Worm (Caenorhabditis elegans): ENCODE results near the gene ufd-3.

The ufd-3 gene

ce11 chrII:9940430-9940829 lies at the start of gene ufd-3 (continued):
- TF ChIP-seq tbx-2 (tag; optimal IDR thresholded peaks at IDR 0.05) (peak; percentile 89), unc-3 (GFP tag; conservative IDR thresholded peaks at IDR 0.05) (0 out of 2 replicates have a peak, but pooled peaks have one; percentile 35), unc-3 (tag; optimal IDR thresholded peaks at IDR 0.05) (no peak)

ce11 chrII:9891031-9891689 lies 49.4 kb upstream of the ufd-3 start, which contains the start of gene vgln-1:
Gene vgln-1, minus strand, starts transcription at chrII:9891081.
- TF ChIP-seq ceh-34 (tag; optimal IDR thresholded peaks at IDR 0.05) (no peak), unc-55 (GFP tag; optimal IDR thresholded peaks at IDR 0.05) (no peak), pax-1 (tag; optimal IDR thresholded peaks at IDR 0.05) (no peak), madf-2 (tag; optimal IDR thresholded peaks at IDR 0.05) (no peak), pha-2 (tag; optimal IDR thresholded peaks at IDR 0.05) (no peak), pat-9 (tag; optimal IDR thresholded peaks at IDR 0.05) (no peak), syd-9 (tag; optimal IDR thresholded peaks at IDR 0.05) (no peak), ttx-3 (tag; optimal IDR thresholded peaks at IDR 0.05) (no peak), ceh-24 (tag; optimal IDR thresholded peaks at IDR 0.05) (no peak), unc-3 (GFP tag; conservative IDR thresholded peaks at IDR 0.05) (no peak), unc-3 (tag; optimal IDR thresholded peaks at IDR 0.05) (no peak), F13H6.1 (tag; optimal IDR thresholded peaks at IDR 0.05) (no peak), pag-3 (tag; optimal IDR thresholded peaks at IDR 0.05; ENCODE audit: borderline replicate concordance) (no peak), fax-1 (tag; optimal IDR thresholded peaks at IDR 0.05) (no peak), ref-2 (tag; optimal IDR thresholded peaks at IDR 0.05) (no peak), unc-86 (tag; optimal IDR thresholded peaks at IDR 0.05) (no peak), tbx-7 (tag; optimal IDR thresholded peaks at IDR 0.05) (no peak), gmeb-2 (tag; optimal IDR thresholded peaks at IDR 0.05) (no peak), fkh-6 (tag; optimal IDR thresholded peaks at IDR 0.05) (no peak), lin-11 (tag; optimal IDR thresholded peaks at IDR 0.05) (no peak)

DNA sequence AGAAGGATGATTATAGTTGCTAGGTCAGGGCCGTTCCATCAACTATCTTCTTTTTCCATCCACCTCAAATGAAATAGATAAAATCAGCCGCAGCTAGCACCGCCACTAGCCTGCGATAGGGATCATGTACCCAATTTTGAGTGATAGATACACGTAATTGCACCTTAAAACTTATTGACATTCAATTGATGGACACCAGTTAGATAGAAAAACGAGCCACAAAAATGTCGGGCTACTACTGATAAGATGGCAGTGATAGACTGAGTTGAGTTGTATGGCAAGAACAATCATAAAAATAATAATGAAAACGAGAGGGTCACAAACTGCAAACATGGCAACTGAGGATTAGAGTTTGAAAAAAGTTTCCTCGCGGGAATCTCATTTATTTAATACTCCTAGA lies 48.7 kb upstream of the ufd-3 start:
- TF ChIP-seq hlh-13 (GFP tag; optimal IDR thresholded peaks at IDR 0.05) = no peak
- no peak for TF ChIP-seq sox-4 (tag; optimal IDR thresholded peaks at IDR 0.05)
- no peak for TF ChIP-seq elt-4 (tag; optimal IDR thresholded peaks at IDR 0.05)
- no peak for TF ChIP-seq ceh-6 (GFP tag; optimal IDR thresholded peaks at IDR 0.05)
- TF ChIP-seq elt-2 (tag; optimal IDR thresholded peaks at IDR 0.05) = peak; percentile 81

DNA sequence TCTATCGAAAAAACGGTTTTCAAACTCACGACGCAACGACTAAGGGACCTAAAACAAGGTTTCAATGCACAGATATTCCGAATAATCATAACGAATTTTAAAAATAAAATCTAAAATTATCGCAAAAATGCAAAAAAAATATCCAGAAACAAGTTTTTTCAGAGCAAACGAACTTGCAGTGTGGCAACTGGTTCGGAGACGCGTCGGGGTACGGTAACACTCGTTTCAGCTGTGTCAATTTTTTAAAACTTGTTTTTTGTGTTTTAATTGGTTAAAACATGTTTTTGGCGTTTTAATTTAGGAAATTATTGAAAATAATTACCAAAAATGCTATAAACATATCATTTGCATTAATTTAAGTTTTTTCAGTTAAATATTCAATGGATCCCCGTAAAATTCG lies 48.1 kb upstream of the ufd-3 start, which contains the start of gene C08H9.16:
C08H9.16 (plus strand) TSS at position 370 of the 400 bp plus-strand sequence.
- TF ChIP-seq ceh-48 (tag; optimal IDR thresholded peaks at IDR 0.05) (no peak), che-1 (tag; optimal IDR thresholded peaks at IDR 0.05) (no peak), syd-9 (tag; optimal IDR thresholded peaks at IDR 0.05) (no peak), ceh-30 (tag; optimal IDR thresholded peaks at IDR 0.05) (no peak), unc-42 (tag; optimal IDR thresholded peaks at IDR 0.05) (peak; percentile 33), nfya-1 (tag; optimal IDR thresholded peaks at IDR 0.05) (peak; percentile 73)

DNA sequence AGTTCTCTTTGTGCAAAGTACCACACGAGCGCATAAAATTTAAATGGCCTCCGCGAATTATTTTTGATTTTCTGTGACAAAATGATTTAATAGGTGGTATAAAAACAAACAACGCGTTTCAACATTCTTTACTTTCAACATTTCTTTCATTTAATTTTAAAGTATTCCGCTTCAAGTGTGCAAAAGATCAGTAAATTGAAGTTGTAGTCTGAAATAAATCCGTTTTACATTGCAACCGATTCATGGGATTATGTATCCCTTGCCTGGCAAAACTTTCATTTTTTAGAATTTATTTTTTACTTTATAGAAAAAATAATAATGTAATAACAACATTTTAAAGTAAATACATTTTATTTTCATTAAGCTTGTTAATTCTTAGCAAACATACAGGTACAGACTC lies 46.1 kb upstream of the ufd-3 start, which contains the start of gene F26C11.1:
F26C11.1 (plus strand) TSS at position 301 of the 400 bp plus-strand sequence.
- TF ChIP-seq madf-2 (tag; optimal IDR thresholded peaks at IDR 0.05) (no peak), pha-4 (tag; optimal IDR thresholded peaks at IDR 0.05) (no peak), ceh-2 (tag; optimal IDR thresholded peaks at IDR 0.05) (no peak), fkh-6 (tag; optimal IDR thresholded peaks at IDR 0.05) (no peak), lin-11 (tag; optimal IDR thresholded peaks at IDR 0.05) (no peak), syd-9 (tag; optimal IDR thresholded peaks at IDR 0.05) (no peak)
